Worm (Caenorhabditis elegans) whole organism, midembryonic: ENCODE measurements around the gene F48E3.2.

Source experiments
- T22C8.4 ChIP-seq: fragments of 200-800 bp; sonication (Bioruptor generic); IDR thresholded peaks from 2 replicates; pipeline ENCODE4 v1.3.6; 2022; ENCODE audit warnings: missing genetic modification characterization, missing compliant biosample characterization
- flt-1 ChIP-seq: fragments of 200-800 bp; sonication (Bioruptor generic); IDR thresholded peaks from 2 replicates; pipeline ENCODE4 v1.3.6; 2022; ENCODE audit warnings: missing genetic modification characterization, missing compliant biosample characterization
- klf-2 ChIP-seq: fragments of 200-800 bp; sonication (Bioruptor generic); conservative IDR thresholded peaks from 2 replicates; pipeline ENCODE4 v1.3.6; 2022; ENCODE audit warnings: missing genetic modification reagents, missing genetic modification characterization, missing compliant biosample characterization
- med-1 ChIP-seq: sonication (generic microtip); optimal IDR thresholded peaks from 2 replicates; lab custom pipeline; 2017; ENCODE audit warnings: missing genetic modification characterization, mild to moderate bottlenecking, missing compliant biosample characterization, antibody characterized with exemption, missing genetic modification reagents; ENCODE audit not compliant: insufficient read depth
- ref-1 ChIP-seq: fragments of 200-800 bp; sonication (Bioruptor generic); conservative IDR thresholded peaks from 2 replicates; pipeline ENCODE4 v1.3.6; 2022; ENCODE audit warnings: missing genetic modification reagents, missing genetic modification characterization, missing compliant biosample characterization
- tab-1 ChIP-seq: fragments of 200-800 bp; sonication (Bioruptor generic); IDR thresholded peaks from 2 replicates; pipeline ENCODE4 v1.3.6; 2022; ENCODE audit warnings: missing genetic modification characterization, missing compliant biosample characterization
- ztf-23 ChIP-seq: fragments of 200-800 bp; sonication (Bioruptor generic); IDR thresholded peaks from 2 replicates; pipeline ENCODE4 v1.3.6; 2022; ENCODE audit warnings: missing genetic modification reagents, missing genetic modification characterization, missing compliant biosample characterization

ce11 chrX:7525271-7525670 lies 32.4 kb upstream of the F48E3.2 start, which contains the start of gene F46C8.3:
- TF ChIP-seq ztf-23 (GFP tag; lab: Robert Waterston, UW) (no peak), klf-2 (GFP tag; lab: Robert Waterston, UW) (no peak), med-1 (GFP tag; lab: Kevin White, UChicago) (no peak), flt-1 (GFP tag; lab: Robert Waterston, UW) (no peak), tab-1 (no peak), ref-1 (no peak), T22C8.4 (GFP tag; lab: Robert Waterston, UW) (no peak)
